Worm (Caenorhabditis elegans): ENCODE measurements around the gene F46B6.4.

Gene F46B6.4

DNA sequence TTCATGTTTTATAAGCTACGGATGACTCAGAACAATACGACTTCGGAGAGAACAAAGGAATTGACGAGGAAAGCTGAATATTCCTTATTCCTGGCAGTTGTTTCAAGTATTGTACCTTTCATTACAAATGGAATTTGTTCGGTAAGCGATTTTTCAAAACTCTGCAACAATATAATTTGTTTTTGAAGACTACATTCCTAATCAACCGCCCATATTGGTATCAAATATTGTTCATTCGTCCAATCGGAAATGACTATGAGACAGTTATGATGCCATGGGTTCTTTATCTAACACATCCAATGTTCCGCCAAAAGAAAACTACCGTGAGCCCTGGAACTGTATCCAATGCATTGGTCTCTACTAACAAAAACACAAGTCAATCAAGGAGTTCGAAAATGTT, 32.9 kb upstream of the F46B6.4 start:
- TF ChIP-seq ztf-11 (tag; optimal IDR thresholded peaks at IDR 0.05): no peak
- TF ChIP-seq elt-3 (tag; optimal IDR thresholded peaks at IDR 0.05): no peak
- no peak for TF ChIP-seq unc-120 (tag; optimal IDR thresholded peaks at IDR 0.05; ENCODE audit: poor library complexity, severe bottlenecking)
- no peak for TF ChIP-seq bed-3 (GFP tag; optimal IDR thresholded peaks at IDR 0.05)
- TF ChIP-seq flh-1 (GFP tag; optimal IDR thresholded peaks at IDR 0.05): no peak
- TF ChIP-seq lin-32 (GFP tag; optimal IDR thresholded peaks at IDR 0.05): no peak
- no peak for TF ChIP-seq cnd-1 (tag; optimal IDR thresholded peaks at IDR 0.05)
- TF ChIP-seq unc-39 (tag; optimal IDR thresholded peaks at IDR 0.05): no peak
- TF ChIP-seq hlh-1 (tag; optimal IDR thresholded peaks at IDR 0.05): no peak

DNA sequence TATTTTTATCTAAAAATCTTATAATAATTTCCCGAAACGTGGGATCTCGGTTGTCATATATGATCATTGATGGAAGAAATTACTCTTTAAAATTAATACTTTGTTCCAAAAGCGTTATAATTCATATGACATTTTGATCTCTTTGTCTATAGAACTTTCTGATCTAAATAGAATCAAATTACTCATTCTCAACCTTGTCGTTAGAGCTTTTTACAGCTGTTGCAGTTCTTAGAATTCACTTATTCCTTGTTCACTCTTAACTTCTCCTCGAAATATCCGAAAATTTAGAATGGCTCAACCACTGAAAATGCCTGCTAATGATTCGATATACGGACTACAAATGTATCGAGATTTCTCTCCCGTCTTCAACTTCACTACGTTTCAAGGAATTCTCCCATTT, 31.8 kb upstream of the F46B6.4 start, which contains the start of gene sru-29:
sru-29 (plus strand) TSS at position 301 of the 400 bp plus-strand sequence.
- TF ChIP-seq bed-3 (GFP tag; optimal IDR thresholded peaks at IDR 0.05): no peak
- TF ChIP-seq drap-1 (GFP tag; optimal IDR thresholded peaks at IDR 0.05): no peak
- no peak for TF ChIP-seq ceh-39 (tag; optimal IDR thresholded peaks at IDR 0.05)
- no peak for TF ChIP-seq ztf-11 (tag; optimal IDR thresholded peaks at IDR 0.05)
- no peak for TF ChIP-seq cnd-1 (tag; optimal IDR thresholded peaks at IDR 0.05)
- TF ChIP-seq pha-4 (tag; optimal IDR thresholded peaks at IDR 0.05): no peak
- TF ChIP-seq unc-120 (tag; optimal IDR thresholded peaks at IDR 0.05; ENCODE audit: poor library complexity, severe bottlenecking): no peak
- no peak for TF ChIP-seq nhr-12 (tag; optimal IDR thresholded peaks at IDR 0.05)
- TF ChIP-seq mep-1 (tag; optimal IDR thresholded peaks at IDR 0.05): no peak
- no peak for TF ChIP-seq lin-32 (GFP tag; optimal IDR thresholded peaks at IDR 0.05)
- TF ChIP-seq flh-1 (GFP tag; optimal IDR thresholded peaks at IDR 0.05): no peak
- no peak for TF ChIP-seq tbx-8 (GFP tag; optimal IDR thresholded peaks at IDR 0.05)
- no peak for TF ChIP-seq blmp-1 (tag; optimal IDR thresholded peaks at IDR 0.05)
- no peak for TF ChIP-seq nhr-237 (tag; optimal IDR thresholded peaks at IDR 0.05)
- no peak for TF ChIP-seq ceh-43 (GFP tag; optimal IDR thresholded peaks at IDR 0.05)

DNA sequence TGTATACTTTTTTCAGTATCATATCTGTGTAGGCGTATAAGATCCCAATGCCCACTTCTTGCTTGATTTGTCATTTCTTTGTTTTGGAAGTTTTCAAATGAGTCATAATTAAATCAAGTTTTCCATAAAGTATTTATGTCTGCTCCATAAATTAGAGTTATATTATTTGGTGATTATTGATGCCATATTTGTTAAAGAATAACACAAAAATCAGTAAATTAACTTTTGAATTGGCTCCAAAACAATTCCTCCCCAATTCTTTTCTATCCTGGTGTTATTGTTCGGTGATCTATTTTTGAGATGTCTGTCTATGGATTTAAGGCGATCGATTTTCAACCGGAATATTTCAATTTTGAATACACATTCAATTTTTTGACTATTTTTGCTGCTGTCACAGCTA, 25.8 kb upstream of the F46B6.4 start, which contains the start of gene sru-37:
sru-37 (plus strand) TSS at position 301 of the 400 bp plus-strand sequence.
- TF ChIP-seq ceh-83 (GFP tag; optimal IDR thresholded peaks at IDR 0.05) (no peak), lin-32 (GFP tag; optimal IDR thresholded peaks at IDR 0.05) (no peak), nhr-28 (tag; optimal IDR thresholded peaks at IDR 0.05) (no peak), snpc-4 (tag; optimal IDR thresholded peaks at IDR 0.05) (no peak), lsy-2 (tag; optimal IDR thresholded peaks at IDR 0.05) (no peak), sem-2 (GFP tag; optimal IDR thresholded peaks at IDR 0.05) (no peak), unc-120 (tag; optimal IDR thresholded peaks at IDR 0.05; ENCODE audit: poor library complexity, severe bottlenecking) (no peak)

DNA sequence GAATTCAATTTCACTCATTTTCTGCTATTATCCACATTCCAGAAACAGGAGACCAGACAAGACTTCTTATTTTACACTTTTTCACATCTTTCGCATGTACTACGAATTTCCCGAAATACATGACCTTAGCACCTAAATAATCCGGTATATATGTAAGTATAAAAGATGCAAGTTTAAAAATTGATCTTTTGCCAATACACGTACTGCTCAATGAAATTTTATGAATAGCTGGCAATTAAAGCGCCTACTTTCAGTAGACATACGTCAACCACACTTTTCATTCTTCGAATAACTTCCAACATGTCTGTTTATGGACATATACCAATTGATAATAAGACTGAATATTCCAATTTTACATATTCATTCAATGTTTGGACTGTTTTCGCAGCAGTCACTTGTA, 23.9 kb upstream of the F46B6.4 start, which contains the start of gene sru-39:
sru-39 (plus strand) TSS at position 301 of the 400 bp plus-strand sequence.
- TF ChIP-seq elt-3 (tag; optimal IDR thresholded peaks at IDR 0.05): no peak
- no peak for TF ChIP-seq lin-13 (tag; optimal IDR thresholded peaks at IDR 0.05)
- no peak for TF ChIP-seq mls-2 (tag; optimal IDR thresholded peaks at IDR 0.05)
- TF ChIP-seq zip-8 (tag; optimal IDR thresholded peaks at IDR 0.05): no peak
- TF ChIP-seq snpc-4 (tag; optimal IDR thresholded peaks at IDR 0.05): no peak
- TF ChIP-seq mep-1 (tag; optimal IDR thresholded peaks at IDR 0.05): no peak
- TF ChIP-seq drap-1 (GFP tag; optimal IDR thresholded peaks at IDR 0.05): no peak
- TF ChIP-seq ceh-39 (tag; optimal IDR thresholded peaks at IDR 0.05): no peak
- TF ChIP-seq mab-5 (tag; optimal IDR thresholded peaks at IDR 0.05): no peak
- TF ChIP-seq flh-1 (GFP tag; optimal IDR thresholded peaks at IDR 0.05): no peak
- no peak for TF ChIP-seq unc-120 (tag; optimal IDR thresholded peaks at IDR 0.05; ENCODE audit: poor library complexity, severe bottlenecking)
- TF ChIP-seq hlh-1 (tag; optimal IDR thresholded peaks at IDR 0.05): no peak
- TF ChIP-seq nhr-237 (tag; optimal IDR thresholded peaks at IDR 0.05): no peak
- no peak for TF ChIP-seq tbx-8 (GFP tag; optimal IDR thresholded peaks at IDR 0.05)

DNA sequence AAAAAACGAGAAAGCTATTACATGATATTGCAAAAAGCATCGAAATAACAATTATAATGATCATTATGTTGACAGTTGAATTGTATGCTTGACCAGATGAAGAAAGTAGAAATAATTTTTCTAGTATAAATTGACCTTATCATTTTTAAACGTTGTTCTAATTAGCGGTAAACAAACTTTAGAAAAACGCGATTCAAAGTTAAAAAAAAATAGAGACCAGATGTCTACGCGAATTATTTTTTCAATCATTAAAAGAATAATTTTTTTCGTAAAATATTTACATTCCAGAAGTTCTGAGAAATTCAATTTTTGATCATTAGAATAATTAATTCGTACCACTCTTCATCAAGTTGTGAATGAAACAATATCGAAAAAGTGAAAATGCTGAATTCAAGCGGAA, 22.6 kb upstream of the F46B6.4 start, which contains the start of gene F46B6.10:
F46B6.10 (minus strand) TSS at position 101 of the 400 bp plus-strand sequence.
- TF ChIP-seq drap-1 (GFP tag; optimal IDR thresholded peaks at IDR 0.05): no peak
- TF ChIP-seq mab-5 (tag; optimal IDR thresholded peaks at IDR 0.05): no peak
- no peak for TF ChIP-seq lin-13 (tag; optimal IDR thresholded peaks at IDR 0.05)
- TF ChIP-seq nhr-28 (tag; optimal IDR thresholded peaks at IDR 0.05): no peak
- TF ChIP-seq lsy-2 (tag; optimal IDR thresholded peaks at IDR 0.05): no peak
- TF ChIP-seq elt-3 (tag; optimal IDR thresholded peaks at IDR 0.05): no peak
- TF ChIP-seq mls-2 (tag; optimal IDR thresholded peaks at IDR 0.05): no peak
- no peak for TF ChIP-seq ces-1 (GFP tag; optimal IDR thresholded peaks at IDR 0.05)
- TF ChIP-seq elt-1 (tag; optimal IDR thresholded peaks at IDR 0.05; ENCODE audit: borderline replicate concordance, insufficient read depth): no peak
- TF ChIP-seq cnd-1 (tag; optimal IDR thresholded peaks at IDR 0.05): no peak
- TF ChIP-seq bed-3 (GFP tag; optimal IDR thresholded peaks at IDR 0.05): no peak
- TF ChIP-seq ceh-83 (GFP tag; optimal IDR thresholded peaks at IDR 0.05): no peak

Measured in whole organism, mixed stage, embryonic.